Fruit fly (Drosophila melanogaster): ENCODE results near the gene Fpgs1.

DNA sequence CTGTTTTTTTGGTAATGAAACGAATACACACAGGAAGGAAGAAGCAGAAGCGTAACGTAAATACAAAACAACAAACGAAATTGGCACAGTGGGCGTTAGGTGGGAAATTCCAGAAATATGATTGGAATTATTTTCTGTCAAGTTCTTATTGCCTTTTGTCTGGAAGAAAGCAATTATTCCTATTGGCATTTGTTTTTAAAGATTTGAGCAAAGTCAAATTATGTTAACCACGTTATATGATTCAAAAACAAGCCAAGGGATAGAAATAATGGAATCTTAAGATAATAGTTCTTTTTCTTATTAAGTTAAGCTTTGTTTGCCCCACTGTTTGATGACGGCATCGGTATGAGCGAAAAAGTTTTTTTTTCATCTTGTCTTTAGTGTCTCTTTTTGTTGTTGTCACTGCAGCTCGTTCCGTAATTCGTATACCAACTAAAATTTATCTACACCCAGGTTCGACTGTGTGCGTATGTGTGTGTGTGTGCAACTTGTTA is 32.1 kb upstream of the Fpgs1 start:
- TF ChIP-seq Hr96 (GFP tag; optimal IDR thresholded peaks at IDR 0.05) (peak; percentile 50), Clk (GFP tag; optimal IDR thresholded peaks at IDR 0.05) (peak; percentile 82)

Measured in whole organism, adult.